Worm (Caenorhabditis elegans) whole organism, mixed stage, embryonic: ENCODE data around the gene F02C12.3.

Experiments used
- blmp-1 ChIP-seq: fragments of 150-350 bp; optimal IDR thresholded peaks from 2 replicates; lab custom pipeline; 2014; ENCODE audit warnings: missing biosample characterization, missing genetic modification characterization
- lsy-2 ChIP-seq: fragments of 150-350 bp; optimal IDR thresholded peaks from 2 replicates; lab custom pipeline; 2014; ENCODE audit warnings: missing biosample characterization, missing genetic modification characterization
- mep-1 ChIP-seq: fragments of 150-350 bp; optimal IDR thresholded peaks from 2 replicates; lab custom pipeline; 2017; ENCODE audit warnings: missing biosample characterization, missing genetic modification reagents, missing genetic modification characterization, inconsistent platforms
- mls-2 ChIP-seq: sonication (generic microtip); optimal IDR thresholded peaks from 2 replicates; lab custom pipeline; 2016; ENCODE audit warnings: mild to moderate bottlenecking, missing genetic modification characterization, moderate library complexity, missing compliant biosample characterization
- nhr-76 ChIP-seq: sonication (generic microtip); optimal IDR thresholded peaks from 2 replicates; lab custom pipeline; 2017; ENCODE audit warnings: missing biosample characterization, missing genetic modification characterization
- pha-4 ChIP-seq: fragments of 150-350 bp; optimal IDR thresholded peaks from 2 replicates; lab custom pipeline; 2018; ENCODE audit warnings: missing biosample characterization, missing genetic modification reagents, missing genetic modification characterization
- snpc-4 ChIP-seq: fragments of 150-350 bp; optimal IDR thresholded peaks from 2 replicates; lab custom pipeline; 2014; ENCODE audit warnings: missing biosample characterization, missing genetic modification characterization
- sptf-1 ChIP-seq: sonication (generic microtip); optimal IDR thresholded peaks from 2 replicates; lab custom pipeline; 2017; ENCODE audit warnings: mild to moderate bottlenecking, missing genetic modification characterization, moderate library complexity, missing compliant biosample characterization
- unc-39 ChIP-seq: fragments of 150-350 bp; optimal IDR thresholded peaks from 2 replicates; lab custom pipeline; 2014; ENCODE audit warnings: missing biosample characterization, missing genetic modification characterization
- zip-8 ChIP-seq: fragments of 150-350 bp; optimal IDR thresholded peaks from 2 replicates; lab custom pipeline; 2014; ENCODE audit warnings: missing biosample characterization, missing genetic modification characterization
- ztf-11 ChIP-seq: fragments of 150-350 bp; optimal IDR thresholded peaks from 2 replicates; lab custom pipeline; 2014; ENCODE audit warnings: missing biosample characterization, missing genetic modification characterization

DNA sequence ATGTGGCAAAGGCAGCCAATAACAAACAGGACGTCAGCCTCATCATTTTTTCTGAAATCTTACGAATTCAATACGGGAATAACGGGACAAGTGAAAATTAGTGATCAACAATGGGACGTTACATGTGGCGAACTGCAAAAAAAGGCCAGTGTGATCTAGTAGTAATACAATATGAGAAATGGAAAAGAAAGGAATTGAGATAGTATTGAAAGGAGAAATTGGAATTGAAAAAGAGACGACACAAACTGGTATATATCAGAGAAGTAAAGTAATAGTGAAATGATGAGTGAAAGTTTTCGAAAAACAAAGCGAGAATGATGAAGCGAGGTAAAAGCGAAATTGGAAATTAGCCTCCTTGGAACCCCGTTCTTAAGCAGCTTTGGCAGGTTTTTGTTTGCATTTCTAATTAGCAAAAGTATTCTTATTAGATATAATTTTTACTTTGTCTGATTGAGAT lies 9.2 kb upstream of the F02C12.3 start, which contains the start of gene C49F8.3:
- no peak for TF ChIP-seq nhr-76 (tag; lab: Kevin White, UChicago)
- TF ChIP-seq snpc-4 (tag; lab: Kevin White, UChicago): no peak
- TF ChIP-seq ztf-11 (tag; lab: Kevin White, UChicago): no peak
- TF ChIP-seq pha-4 (tag; lab: Kevin White, UChicago): no peak
- no peak for TF ChIP-seq unc-39 (tag; lab: Kevin White, UChicago)
- TF ChIP-seq lsy-2: no peak
- no peak for TF ChIP-seq mep-1 (tag; lab: Kevin White, UChicago)
- no peak for TF ChIP-seq zip-8
- TF ChIP-seq sptf-1 (tag; lab: Kevin White, UChicago): no peak
- no peak for TF ChIP-seq blmp-1 (tag; lab: Kevin White, UChicago)
- TF ChIP-seq mls-2 (tag; lab: Kevin White, UChicago): no peak
